Worm (Caenorhabditis elegans): ENCODE data around the gene rmd-1.
A peak's percentile ranks its signal among the peaks of the same experiment; 100 is the strongest.

Gene rmd-1

DNA sequence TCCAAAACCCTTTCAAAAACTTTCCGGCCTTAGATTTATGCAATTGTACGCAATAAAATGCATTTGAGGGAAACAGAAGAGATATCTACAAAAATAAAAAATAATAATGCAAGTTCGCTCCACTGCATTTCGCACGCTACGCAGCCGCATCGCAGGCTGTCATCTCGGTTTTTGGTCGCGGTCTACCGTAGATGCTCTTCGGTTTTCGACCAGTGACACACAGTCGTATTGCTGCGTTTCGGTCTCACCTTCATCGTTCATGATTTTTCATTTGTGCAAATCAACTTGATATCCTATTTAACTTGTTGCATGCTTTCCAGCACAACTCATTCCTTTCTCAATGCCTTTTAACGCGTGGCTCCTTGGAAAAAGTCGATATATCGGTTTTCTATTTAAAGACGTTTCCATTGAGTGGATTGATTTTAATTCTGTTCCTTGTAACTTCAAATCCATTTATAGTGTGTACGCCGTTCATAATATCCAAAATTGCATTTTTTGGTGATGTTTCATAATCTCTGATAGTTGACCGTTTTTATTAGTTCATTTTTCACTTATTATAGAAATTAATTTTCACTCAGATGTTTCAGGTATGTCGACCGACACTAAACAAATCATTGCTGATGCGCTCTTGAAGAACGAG lies 21.9 kb downstream of the rmd-1 start, which contains the start of gene vha-1:
TSS of gene vha-1 (plus strand) at position 590 of the 640 bp plus-strand sequence.
- TF ChIP-seq cog-1 (tag; optimal IDR thresholded peaks at IDR 0.05) (peak; percentile 53), T22C8.4 (GFP tag; IDR thresholded peaks at IDR 0.05) (no peak), flt-1 (GFP tag; IDR thresholded peaks at IDR 0.05) (no peak; the same call in 1 of the 2 replicates), med-1 (GFP tag; optimal IDR thresholded peaks at IDR 0.05; ENCODE audit: insufficient read depth) (no peak), tab-1 (GFP tag; IDR thresholded peaks at IDR 0.05) (no peak), ztf-23 (GFP tag; IDR thresholded peaks at IDR 0.05) (0 out of 2 replicates have a peak, but pooled peaks have one; percentile 53), ref-1 (GFP tag; conservative IDR thresholded peaks at IDR 0.05) (no peak), ztf-29 (GFP tag; IDR thresholded peaks at IDR 0.05) (no peak)

DNA sequence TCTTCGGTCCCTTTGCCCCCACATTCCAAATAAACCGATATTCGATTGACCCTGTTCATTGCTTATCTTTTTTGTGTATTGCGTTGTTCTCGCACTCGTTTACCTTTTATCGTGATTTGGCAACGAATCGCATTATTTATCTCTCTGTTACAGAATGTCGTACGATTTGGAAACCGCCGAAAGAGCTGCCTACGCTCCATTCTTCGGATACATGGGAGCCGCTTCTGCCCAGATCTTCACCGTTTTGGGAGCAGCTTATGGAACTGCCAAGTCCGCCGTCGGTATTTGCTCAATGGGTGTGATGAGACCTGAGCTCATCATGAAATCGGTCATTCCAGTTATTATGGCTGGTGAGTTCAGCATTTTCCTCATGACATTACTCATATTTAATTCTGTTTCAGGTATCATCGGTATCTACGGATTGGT lies 23.1 kb downstream of the rmd-1 start, which contains the start of gene vha-2:
TSS of gene vha-2 (plus strand) at position 154 of the 426 bp plus-strand sequence.
- TF ChIP-seq flt-1 (GFP tag; IDR thresholded peaks at IDR 0.05): no peak
- no peak for TF ChIP-seq ztf-23 (GFP tag; IDR thresholded peaks at IDR 0.05)
- TF ChIP-seq cog-1 (tag; optimal IDR thresholded peaks at IDR 0.05): no peak
- no peak for TF ChIP-seq ztf-29 (GFP tag; IDR thresholded peaks at IDR 0.05)
- TF ChIP-seq med-1 (GFP tag; optimal IDR thresholded peaks at IDR 0.05; ENCODE audit: insufficient read depth): no peak
- no peak for TF ChIP-seq T22C8.4 (GFP tag; IDR thresholded peaks at IDR 0.05)
- no peak for TF ChIP-seq ref-1 (GFP tag; conservative IDR thresholded peaks at IDR 0.05)
- TF ChIP-seq klf-2 (GFP tag; conservative IDR thresholded peaks at IDR 0.05): no peak
- no peak for TF ChIP-seq tab-1 (GFP tag; IDR thresholded peaks at IDR 0.05)

DNA sequence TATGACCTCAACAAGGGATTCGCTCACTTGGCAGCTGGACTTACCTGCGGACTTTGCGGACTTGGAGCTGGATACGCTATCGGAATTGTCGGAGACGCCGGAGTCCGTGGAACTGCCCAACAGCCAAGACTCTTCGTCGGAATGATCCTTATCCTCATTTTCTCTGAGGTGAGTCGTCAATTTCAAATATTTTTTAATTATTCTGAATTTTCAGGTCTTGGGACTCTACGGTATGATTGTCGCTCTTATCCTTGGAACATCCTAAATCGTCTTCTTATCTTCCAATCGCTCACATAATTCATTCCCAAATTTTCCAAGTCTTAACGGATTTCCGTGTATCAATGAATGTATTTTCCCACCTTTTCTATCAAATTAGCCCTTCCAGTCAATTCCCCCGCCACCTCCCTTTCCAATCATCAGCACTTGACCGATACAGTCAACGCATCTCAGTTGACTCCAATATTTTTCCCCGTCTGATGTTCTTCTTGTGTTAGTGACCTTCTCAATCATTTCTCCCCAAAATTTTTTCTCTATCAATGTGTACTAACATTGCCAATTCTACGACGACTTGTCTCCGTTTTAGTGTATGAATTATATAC lies 23.7 kb downstream of the rmd-1 start, which contains the start of gene R10E11.6:
TSS of gene R10E11.6 (plus strand) at position 524 of the 599 bp plus-strand sequence.
- TF ChIP-seq tab-1 (GFP tag; IDR thresholded peaks at IDR 0.05) (no peak), flt-1 (GFP tag; IDR thresholded peaks at IDR 0.05) (no peak), ref-1 (GFP tag; conservative IDR thresholded peaks at IDR 0.05) (no peak), cog-1 (tag; optimal IDR thresholded peaks at IDR 0.05) (no peak), ztf-29 (GFP tag; IDR thresholded peaks at IDR 0.05) (no peak), T22C8.4 (GFP tag; IDR thresholded peaks at IDR 0.05) (no peak), med-1 (GFP tag; optimal IDR thresholded peaks at IDR 0.05; ENCODE audit: insufficient read depth) (no peak), ztf-23 (GFP tag; IDR thresholded peaks at IDR 0.05) (no peak), klf-2 (GFP tag; conservative IDR thresholded peaks at IDR 0.05) (no peak)

DNA sequence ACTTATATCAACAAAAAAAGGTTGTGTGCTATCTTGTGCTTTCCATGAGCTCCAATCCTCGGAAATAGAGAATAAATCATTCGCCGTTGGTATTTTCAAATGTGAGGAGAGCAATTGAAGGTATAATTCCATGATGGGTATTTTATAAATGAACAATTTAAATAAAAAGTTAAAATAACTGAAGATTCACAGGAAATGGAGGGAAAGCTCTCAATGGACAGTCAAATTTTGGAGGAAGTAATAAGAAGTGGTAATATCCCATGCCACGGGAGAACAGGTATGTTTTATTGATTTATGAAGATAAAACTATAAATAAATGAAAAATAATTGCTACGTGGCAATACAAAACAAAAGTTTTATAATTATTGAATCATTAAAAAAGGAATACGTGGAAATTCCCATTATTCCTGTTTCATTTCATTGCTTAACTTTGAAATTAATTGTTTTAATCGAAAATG lies 24.3 kb downstream of the rmd-1 start:
- TF ChIP-seq ztf-29 (GFP tag; IDR thresholded peaks at IDR 0.05): no peak
- TF ChIP-seq cog-1 (tag; optimal IDR thresholded peaks at IDR 0.05): no peak
- no peak for TF ChIP-seq ref-1 (GFP tag; conservative IDR thresholded peaks at IDR 0.05)
- no peak for TF ChIP-seq flt-1 (GFP tag; IDR thresholded peaks at IDR 0.05)
- no peak for TF ChIP-seq T22C8.4 (GFP tag; IDR thresholded peaks at IDR 0.05)
- TF ChIP-seq med-1 (GFP tag; optimal IDR thresholded peaks at IDR 0.05; ENCODE audit: insufficient read depth): no peak
- no peak for TF ChIP-seq ztf-23 (GFP tag; IDR thresholded peaks at IDR 0.05)
- TF ChIP-seq tab-1 (GFP tag; IDR thresholded peaks at IDR 0.05): no peak
- no peak for TF ChIP-seq klf-2 (GFP tag; conservative IDR thresholded peaks at IDR 0.05)

- TF ChIP-seq ztf-29 (GFP tag; IDR thresholded peaks at IDR 0.05) (no peak), ztf-23 (GFP tag; IDR thresholded peaks at IDR 0.05) (no peak), tab-1 (GFP tag; IDR thresholded peaks at IDR 0.05) (no peak), flt-1 (GFP tag; IDR thresholded peaks at IDR 0.05) (no peak), T22C8.4 (GFP tag; IDR thresholded peaks at IDR 0.05) (no peak), med-1 (GFP tag; optimal IDR thresholded peaks at IDR 0.05; ENCODE audit: insufficient read depth) (no peak), cog-1 (tag; optimal IDR thresholded peaks at IDR 0.05) (no peak), klf-2 (GFP tag; conservative IDR thresholded peaks at IDR 0.05) (no peak), ref-1 (GFP tag; conservative IDR thresholded peaks at IDR 0.05) (no peak)
These were observed 27.9 kb downstream of the rmd-1 start for ce11 chrIII:9786776-9787175.

- no peak for TF ChIP-seq ref-1 (GFP tag; conservative IDR thresholded peaks at IDR 0.05)
- no peak for TF ChIP-seq cog-1 (tag; optimal IDR thresholded peaks at IDR 0.05)
- TF ChIP-seq tab-1 (GFP tag; IDR thresholded peaks at IDR 0.05): no peak
- TF ChIP-seq T22C8.4 (GFP tag; IDR thresholded peaks at IDR 0.05): no peak
- no peak for TF ChIP-seq ztf-29 (GFP tag; IDR thresholded peaks at IDR 0.05)
- TF ChIP-seq klf-2 (GFP tag; conservative IDR thresholded peaks at IDR 0.05): no peak
- TF ChIP-seq med-1 (GFP tag; optimal IDR thresholded peaks at IDR 0.05; ENCODE audit: insufficient read depth): no peak
These were observed 30.2 kb downstream of the rmd-1 start for ce11 chrIII:9789083-9789482.

ce11 chrIII:9789607-9790073 lies 30.7 kb downstream of the rmd-1 start, which contains the start of gene R10E11.5:
TSS of gene R10E11.5 (minus strand) at chrIII:9789657.
- no peak for TF ChIP-seq ref-1 (GFP tag; conservative IDR thresholded peaks at IDR 0.05)
- no peak for TF ChIP-seq flt-1 (GFP tag; IDR thresholded peaks at IDR 0.05)
- TF ChIP-seq med-1 (GFP tag; optimal IDR thresholded peaks at IDR 0.05; ENCODE audit: insufficient read depth): no peak
- no peak for TF ChIP-seq ztf-29 (GFP tag; IDR thresholded peaks at IDR 0.05)
- TF ChIP-seq cog-1 (tag; optimal IDR thresholded peaks at IDR 0.05): no peak
- no peak for TF ChIP-seq klf-2 (GFP tag; conservative IDR thresholded peaks at IDR 0.05)
- no peak for TF ChIP-seq T22C8.4 (GFP tag; IDR thresholded peaks at IDR 0.05)
- TF ChIP-seq ztf-23 (GFP tag; IDR thresholded peaks at IDR 0.05): no peak
- TF ChIP-seq tab-1 (GFP tag; IDR thresholded peaks at IDR 0.05): no peak

- TF ChIP-seq ztf-23 (GFP tag; IDR thresholded peaks at IDR 0.05): no peak
- no peak for TF ChIP-seq klf-2 (GFP tag; conservative IDR thresholded peaks at IDR 0.05)
- no peak for TF ChIP-seq ztf-29 (GFP tag; IDR thresholded peaks at IDR 0.05)
- no peak for TF ChIP-seq med-1 (GFP tag; optimal IDR thresholded peaks at IDR 0.05; ENCODE audit: insufficient read depth)
- no peak for TF ChIP-seq flt-1 (GFP tag; IDR thresholded peaks at IDR 0.05)
- no peak for TF ChIP-seq tab-1 (GFP tag; IDR thresholded peaks at IDR 0.05)
- no peak for TF ChIP-seq ref-1 (GFP tag; conservative IDR thresholded peaks at IDR 0.05)
- no peak for TF ChIP-seq cog-1 (tag; optimal IDR thresholded peaks at IDR 0.05)
- TF ChIP-seq T22C8.4 (GFP tag; IDR thresholded peaks at IDR 0.05): no peak
These were observed 34.9 kb downstream of the rmd-1 start, which contains the start of the genes R10E11.9 and mcm-6 for ce11 chrIII:9793592-9794417. TSS of gene R10E11.9 (minus strand) at chrIII:9793642. TSS of gene mcm-6 (plus strand) at chrIII:9794367.

Data from whole organism, midembryonic.